Fruit fly (Drosophila melanogaster) whole organism, wandering third instar larva: Measurements from ENCODE around the gene SkpC.

ENCODE experiments used
- CrebA ChIP-seq: fragments of 200-800 bp; sonication (Bioruptor generic); optimal IDR thresholded peaks from 2 replicates; lab custom pipeline; 2016; ENCODE audit warnings: missing biosample characterization, mild to moderate bottlenecking, missing genetic modification characterization, borderline replicate concordance
- Hr83 ChIP-seq: fragments of 200-300 bp; sonication (Bioruptor generic); optimal IDR thresholded peaks from 2 replicates; lab custom pipeline; 2016; ENCODE audit warnings: missing biosample characterization, mild to moderate bottlenecking, missing genetic modification characterization, moderate library complexity; ENCODE audit not compliant: poor library complexity, severe bottlenecking
- dl ChIP-seq, 2 experiments: fragments of 175-275, 200-275 bp in 1 of 2; fragments of 200-275 bp in 1 of 2; sonication (Bioruptor generic); optimal IDR thresholded peaks; lab custom pipeline; 2018; ENCODE audit warnings: mild to moderate bottlenecking in 2 of 2, missing biosample characterization in 2 of 2, missing genetic modification characterization in 2 of 2, moderate library complexity in 2 of 2; ENCODE audit not compliant: partially characterized antibody in 2 of 2, insufficient read depth in 1 of 2
- psq ChIP-seq: fragments of 200-800 bp; sonication (Bioruptor generic); optimal IDR thresholded peaks from 3 replicates; lab custom pipeline; 2017; ENCODE audit warnings: missing biosample characterization, mild to moderate bottlenecking, missing genetic modification characterization, moderate library complexity
- sv ChIP-seq: fragments of 200-800 bp; sonication (Bioruptor generic); optimal IDR thresholded peaks from 3 replicates; lab custom pipeline; 2016; ENCODE audit warnings: missing biosample characterization, missing genetic modification characterization

DNA sequence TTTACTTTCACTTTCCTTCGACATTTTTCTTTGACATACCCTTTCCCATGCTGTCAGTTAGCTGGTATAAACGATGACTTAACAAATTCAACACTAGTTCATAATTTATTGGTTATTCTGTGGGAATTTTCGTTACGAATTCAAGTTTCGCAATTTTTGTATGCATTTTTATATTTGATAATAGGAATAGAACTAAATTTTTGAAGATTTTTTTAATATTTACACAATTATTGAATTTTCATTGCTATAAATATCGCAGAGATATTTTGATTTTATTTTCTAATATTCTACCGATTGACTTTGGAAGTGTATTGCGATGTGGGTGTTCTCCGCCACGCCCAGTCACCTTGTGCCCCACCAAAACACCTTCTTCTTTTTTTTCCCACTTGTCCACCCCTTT is 9.7 kb upstream of the SkpC start:
- no peak for TF ChIP-seq dl (GFP tag; optimal IDR thresholded peaks at IDR 0.05; lab: Kevin White, UChicago; ENCODE audit: insufficient read depth in 1 of 2, partially characterized antibody in 2 of 2)
- no peak for TF ChIP-seq CrebA (GFP tag; lab: Kevin White, UChicago)
- no peak for TF ChIP-seq Hr83 (GFP tag; lab: Kevin White, UChicago)
- no peak for TF ChIP-seq sv (GFP tag; lab: Kevin White, UChicago)
- TF ChIP-seq psq (GFP tag; lab: Kevin White, UChicago): no peak
